Worm (Caenorhabditis elegans) whole organism, L1 larva: Measurements from ENCODE around the gene C56C10.7.

ENCODE experiments used
- blmp-1 ChIP-seq: fragments of 150-350 bp; optimal IDR thresholded peaks from 2 replicates; lab custom pipeline; 2014; ENCODE audit warnings: missing biosample characterization, missing genetic modification characterization
- ceh-82 ChIP-seq, 3 experiments: fragments of 150-350 bp in 1 of 3; sonication (generic microtip) in 2 of 3; optimal IDR thresholded peaks; 2 replicates each; lab custom pipeline; 2014 to 2017; ENCODE audit warnings: missing biosample characterization in 3 of 3, missing genetic modification characterization in 3 of 3
- mep-1 ChIP-seq: fragments of 150-350 bp; optimal IDR thresholded peaks from 2 replicates; lab custom pipeline; 2014; ENCODE audit warnings: missing biosample characterization, missing genetic modification characterization
- nhr-237 ChIP-seq: fragments of 150-350 bp; optimal IDR thresholded peaks from 2 replicates; lab custom pipeline; 2014; ENCODE audit warnings: missing biosample characterization, missing genetic modification characterization
- skn-1 ChIP-seq: fragments of 150-350 bp; optimal IDR thresholded peaks from 2 replicates; lab custom pipeline; 2014; ENCODE audit warnings: missing biosample characterization, missing genetic modification characterization

- TF ChIP-seq blmp-1 (tag; lab: Kevin White, UChicago) (no peak), ceh-82 (tag; optimal IDR thresholded peaks at IDR 0.05; lab: Kevin White, UChicago) (no peak), nhr-237 (no peak), skn-1 (no peak), mep-1 (tag; lab: Kevin White, UChicago) (no peak)
Measured at ce11 chrII:6591000-6591399, 3.6 kb upstream of the C56C10.7 start.
